Worm (Caenorhabditis elegans) whole organism, young adult: ENCODE measurements around the gene ptr-3.
A peak's percentile ranks its signal among the peaks of the same experiment; 100 is the strongest.

ENCODE experiments used
- B0019.2 ChIP-seq: fragments of 200-800 bp; sonication (Bioruptor generic); conservative IDR thresholded peaks from 2 replicates; pipeline ENCODE4 v1.3.6; 2022; ENCODE audit warnings: missing genetic modification reagents, missing genetic modification characterization, missing compliant biosample characterization
- B0261.1 ChIP-seq: sonication (generic microtip); optimal IDR thresholded peaks from 2 replicates; lab custom pipeline; 2016; ENCODE audit warnings: mild to moderate bottlenecking, missing genetic modification characterization, moderate library complexity, missing compliant biosample characterization
- B0336.3 ChIP-seq: fragments of 200-800 bp; sonication (Bioruptor generic); IDR thresholded peaks from 2 replicates; pipeline ENCODE4 v1.3.6; 2022; ENCODE audit warnings: missing genetic modification characterization, missing compliant biosample characterization
- F23B12.7 ChIP-seq: sonication (generic microtip); optimal IDR thresholded peaks from 2 replicates; lab custom pipeline; 2017; ENCODE audit warnings: missing genetic modification characterization, mild to moderate bottlenecking, missing compliant biosample characterization, antibody characterized with exemption, moderate library complexity; ENCODE audit not compliant: insufficient read depth
- F49E8.2 ChIP-seq: sonication (generic microtip); optimal IDR thresholded peaks from 3 replicates; lab custom pipeline; 2017; ENCODE audit warnings: missing genetic modification characterization, mild to moderate bottlenecking, missing compliant biosample characterization, antibody characterized with exemption, moderate library complexity; ENCODE audit not compliant: insufficient read depth
- F57C9.4 ChIP-seq: sonication (generic microtip); optimal IDR thresholded peaks from 2 replicates; lab custom pipeline; 2017; ENCODE audit warnings: mild to moderate bottlenecking, missing genetic modification characterization, missing compliant biosample characterization
- Y53F4B.3 ChIP-seq: fragments of 200-800 bp; sonication (Bioruptor generic); IDR thresholded peaks from 2 replicates; pipeline ENCODE4 v1.3.6; 2022; ENCODE audit warnings: missing genetic modification reagents, missing genetic modification characterization, missing compliant biosample characterization
- Y56A3A.18 ChIP-seq: fragments of 200-800 bp; sonication (Bioruptor generic); IDR thresholded peaks from 2 replicates; pipeline ENCODE4 v1.3.6; 2022; ENCODE audit warnings: missing genetic modification reagents, missing genetic modification characterization, missing compliant biosample characterization
- aptf-3 ChIP-seq: fragments of 200-800 bp; sonication (Bioruptor generic); IDR thresholded peaks from 2 replicates; pipeline ENCODE4 v1.3.6; 2022; ENCODE audit warnings: missing genetic modification characterization, missing compliant biosample characterization
- attf-3 ChIP-seq: fragments of 200-800 bp; sonication (Bioruptor generic); conservative IDR thresholded peaks from 2 replicates; pipeline ENCODE4 v1.3.6; 2022; ENCODE audit warnings: missing genetic modification reagents, missing genetic modification characterization, missing compliant biosample characterization
- bed-1 ChIP-seq: fragments of 200-800 bp; sonication (Bioruptor generic); IDR thresholded peaks from 2 replicates; pipeline ENCODE4 v1.3.6; 2022; ENCODE audit warnings: missing genetic modification reagents, missing genetic modification characterization, missing compliant biosample characterization
- ceh-27 ChIP-seq: fragments of 200-800 bp; sonication (Bioruptor generic); optimal IDR thresholded peaks from 2 replicates; lab custom pipeline; 2018; ENCODE audit warnings: mild to moderate bottlenecking, missing genetic modification characterization, moderate library complexity, missing compliant biosample characterization
- ceh-58 ChIP-seq: fragments of 200-800 bp; sonication (Bioruptor generic); IDR thresholded peaks from 2 replicates; pipeline ENCODE4 v1.3.6; 2022; ENCODE audit warnings: missing genetic modification characterization, missing compliant biosample characterization
- dox-1 ChIP-seq: fragments of 200-800 bp; sonication (Bioruptor generic); IDR thresholded peaks from 2 replicates; pipeline ENCODE4 v1.3.6; 2022; ENCODE audit warnings: missing genetic modification reagents, missing genetic modification characterization, missing compliant biosample characterization
- ekl-4 ChIP-seq: fragments of 200-800 bp; sonication (Bioruptor generic); IDR thresholded peaks from 2 replicates; pipeline ENCODE4 v1.3.6; 2022; ENCODE audit warnings: missing genetic modification reagents, missing genetic modification characterization, missing compliant biosample characterization
- fkh-3 ChIP-seq: sonication (generic microtip); optimal IDR thresholded peaks from 2 replicates; lab custom pipeline; 2016; ENCODE audit warnings: mild to moderate bottlenecking, missing genetic modification characterization, missing compliant biosample characterization
- let-607 ChIP-seq, 2 experiments: fragments of 200-800 bp in 1 of 2; sonication (Bioruptor generic) in 1 of 2; sonication (generic microtip) in 1 of 2; optimal IDR thresholded peaks; 2 replicates each; lab custom pipeline; 2016 to 2018; ENCODE audit warnings: mild to moderate bottlenecking in 2 of 2, missing compliant biosample characterization in 2 of 2, missing genetic modification characterization in 2 of 2, moderate library complexity in 2 of 2, missing genotype in 1 of 2
- lin-35 ChIP-seq, 3 experiments: fragments of 150-350 bp in 2 of 3; sonication (generic microtip) in 1 of 3; optimal IDR thresholded peaks; 2 replicates each; lab custom pipeline; 2014 to 2018; ENCODE audit warnings: missing biosample characterization in 3 of 3, missing genetic modification characterization in 3 of 3, missing genetic modification reagents in 3 of 3
- lsl-1 ChIP-seq: fragments of 200-800 bp; sonication (Bioruptor generic); optimal IDR thresholded peaks from 2 replicates; lab custom pipeline; 2018; ENCODE audit warnings: mild to moderate bottlenecking, missing genetic modification characterization, moderate library complexity, missing compliant biosample characterization
- madf-8 ChIP-seq: fragments of 200-800 bp; sonication (Bioruptor generic); conservative IDR thresholded peaks from 2 replicates; pipeline ENCODE4 v1.3.6; 2022; ENCODE audit warnings: missing genetic modification reagents, missing genetic modification characterization, missing compliant biosample characterization
- mcd-1 ChIP-seq: fragments of 200-800 bp; sonication (Bioruptor generic); IDR thresholded peaks from 2 replicates; pipeline ENCODE4 v1.3.6; 2022; ENCODE audit warnings: missing genetic modification reagents, missing genetic modification characterization, missing compliant biosample characterization
- nfya-2 ChIP-seq: fragments of 200-800 bp; sonication (Bioruptor generic); IDR thresholded peaks from 2 replicates; pipeline ENCODE4 v1.3.6; 2022; ENCODE audit warnings: missing genetic modification reagents, missing genetic modification characterization, missing compliant biosample characterization
- nfyb-1 ChIP-seq: fragments of 200-800 bp; sonication (Bioruptor generic); IDR thresholded peaks from 2 replicates; pipeline ENCODE4 v1.3.6; 2022; ENCODE audit warnings: missing genetic modification reagents, missing genetic modification characterization, missing compliant biosample characterization
- nhr-80 ChIP-seq: sonication (generic microtip); optimal IDR thresholded peaks from 2 replicates; lab custom pipeline; 2016; ENCODE audit warnings: missing genetic modification characterization, missing compliant biosample characterization
- nhr-90 ChIP-seq: sonication (generic microtip); optimal IDR thresholded peaks from 2 replicates; lab custom pipeline; 2016; ENCODE audit warnings: missing genotype, mild to moderate bottlenecking, missing genetic modification characterization, missing compliant biosample characterization
- pha-4 ChIP-seq: fragments of 150-350 bp; sonication (generic microtip); optimal IDR thresholded peaks from 2 replicates; lab custom pipeline; 2014; ENCODE audit warnings: missing biosample characterization, missing genetic modification reagents, missing genetic modification characterization
- sdz-38 ChIP-seq: sonication (generic microtip); optimal IDR thresholded peaks from 2 replicates; lab custom pipeline; 2016; ENCODE audit warnings: missing genotype, missing genetic modification characterization, missing compliant biosample characterization
- sea-2 ChIP-seq: fragments of 200-800 bp; sonication (Bioruptor generic); IDR thresholded peaks from 2 replicates; pipeline ENCODE4 v1.3.6; 2022; ENCODE audit warnings: missing genetic modification characterization, missing compliant biosample characterization
- snpc-3.4 ChIP-seq: sonication (generic microtip); optimal IDR thresholded peaks from 2 replicates; lab custom pipeline; 2017; ENCODE audit warnings: missing genetic modification characterization, mild to moderate bottlenecking, missing compliant biosample characterization, antibody characterized with exemption, moderate library complexity, missing genotype, missing genetic modification reagents
- somi-1 ChIP-seq: fragments of 200-800 bp; sonication (Bioruptor generic); optimal IDR thresholded peaks from 2 replicates; lab custom pipeline; 2018; ENCODE audit warnings: mild to moderate bottlenecking, missing genetic modification characterization, missing compliant biosample characterization
- sptf-2 ChIP-seq: fragments of 200-800 bp; sonication (Bioruptor generic); optimal IDR thresholded peaks from 2 replicates; lab custom pipeline; 2018; ENCODE audit warnings: mild to moderate bottlenecking, missing genetic modification characterization, missing compliant biosample characterization
- xnd-1 ChIP-seq: sonication (generic microtip); optimal IDR thresholded peaks from 2 replicates; lab custom pipeline; 2016; ENCODE audit warnings: missing genotype, missing genetic modification reagents, missing genetic modification characterization, missing compliant biosample characterization
- zfh-2 ChIP-seq: fragments of 200-800 bp; sonication (Bioruptor generic); conservative IDR thresholded peaks from 2 replicates; pipeline ENCODE4 v1.3.6; 2022; ENCODE audit warnings: missing genetic modification reagents, missing genetic modification characterization, missing compliant biosample characterization
- ztf-22 ChIP-seq: fragments of 200-800 bp; sonication (Bioruptor generic); optimal IDR thresholded peaks from 2 replicates; lab custom pipeline; 2018; ENCODE audit warnings: mild to moderate bottlenecking, missing genetic modification characterization, moderate library complexity, missing compliant biosample characterization
- ztf-25 ChIP-seq: fragments of 200-800 bp; sonication (Bioruptor generic); IDR thresholded peaks from 2 replicates; pipeline ENCODE4 v1.3.6; 2022; ENCODE audit warnings: missing genetic modification reagents, missing genetic modification characterization, missing compliant biosample characterization
- ztf-26 ChIP-seq: sonication (generic microtip); optimal IDR thresholded peaks from 2 replicates; lab custom pipeline; 2017; ENCODE audit warnings: missing genetic modification characterization, missing compliant biosample characterization
- ztf-6 ChIP-seq: fragments of 200-800 bp; sonication (Bioruptor generic); IDR thresholded peaks from 2 replicates; pipeline ENCODE4 v1.3.6; 2022; ENCODE audit warnings: missing genetic modification reagents, missing genetic modification characterization, missing compliant biosample characterization

ptr-3 gene

DNA sequence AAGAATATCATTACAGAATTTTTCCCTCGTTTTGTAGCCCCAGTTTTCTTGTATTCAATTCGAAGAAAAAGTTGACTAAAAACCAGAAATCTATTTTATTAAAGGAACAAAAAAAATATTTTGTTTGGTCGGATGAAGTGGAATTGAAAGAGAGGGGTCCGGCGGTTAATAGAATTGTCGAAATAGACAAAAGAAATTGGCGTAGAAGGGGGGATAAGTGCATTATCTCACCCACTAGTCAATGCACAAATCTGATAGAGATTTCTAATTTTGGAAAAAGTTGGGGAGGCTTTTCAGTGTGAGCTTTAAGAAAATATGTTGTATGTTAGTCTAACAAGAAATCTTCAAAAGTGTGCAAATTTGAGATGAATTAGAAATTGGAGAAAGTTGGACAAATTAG is 12.9 kb downstream of the ptr-3 start:
- TF ChIP-seq Y53F4B.3 (GFP tag; lab: Robert Waterston, UW) (no peak), mcd-1 (GFP tag; lab: Robert Waterston, UW) (no peak), sea-2 (GFP tag; lab: Robert Waterston, UW) (no peak), bed-1 (no peak), somi-1 (no peak), F49E8.2 (tag; lab: Kevin White, UChicago) (no peak), B0019.2 (GFP tag; lab: Robert Waterston, UW) (no peak), zfh-2 (GFP tag; lab: Robert Waterston, UW) (no peak), Y56A3A.18 (no peak), aptf-3 (no peak), madf-8 (GFP tag; lab: Robert Waterston, UW) (no peak), ceh-27 (GFP tag; lab: Kevin White, UChicago) (no peak)
- TF ChIP-seq, all 124 proteins: peak for 0

DNA sequence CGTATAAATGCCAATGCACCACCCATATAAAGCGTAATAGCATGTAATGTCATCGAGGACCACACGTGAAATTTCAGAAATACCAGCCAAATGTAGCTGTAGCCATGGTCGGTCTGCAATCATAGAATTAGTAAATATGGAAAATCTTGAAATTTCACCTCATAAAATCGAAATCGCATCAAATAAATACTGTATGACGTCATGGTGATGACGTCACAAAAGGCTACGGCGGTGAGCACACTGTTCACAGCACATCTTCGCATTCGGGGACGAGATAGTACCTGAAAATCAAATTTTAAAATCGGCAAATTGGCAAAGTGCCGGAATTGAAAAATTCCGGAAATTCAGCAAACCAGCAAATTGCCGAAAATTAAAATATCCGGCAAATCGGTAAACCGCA is 17.6 kb downstream of the ptr-3 start:
- TF ChIP-seq ztf-22 (GFP tag; lab: Kevin White, UChicago) (no peak), ceh-58 (GFP tag; lab: Robert Waterston, UW) (no peak), sdz-38 (tag; lab: Kevin White, UChicago) (no peak), nhr-80 (tag; lab: Kevin White, UChicago) (no peak), fkh-3 (tag; lab: Kevin White, UChicago) (no peak), B0261.1 (tag; lab: Kevin White, UChicago) (no peak), madf-8 (GFP tag; lab: Robert Waterston, UW) (no peak), sptf-2 (GFP tag; lab: Kevin White, UChicago) (no peak), pha-4 (tag; lab: Kevin White, UChicago) (no peak), lin-35 (GFP tag; optimal IDR thresholded peaks at IDR 0.05; lab: Kevin White, UChicago) (no peak), ekl-4 (GFP tag; lab: Robert Waterston, UW) (no peak), B0336.3 (GFP tag; lab: Robert Waterston, UW) (no peak), let-607 (tag; optimal IDR thresholded peaks at IDR 0.05; lab: Kevin White, UChicago) (no peak), ztf-26 (tag; lab: Kevin White, UChicago) (no peak), ztf-25 (GFP tag; lab: Robert Waterston, UW) (no peak), snpc-3.4 (tag; lab: Kevin White, UChicago) (no peak), xnd-1 (tag; lab: Kevin White, UChicago) (no peak)

DNA sequence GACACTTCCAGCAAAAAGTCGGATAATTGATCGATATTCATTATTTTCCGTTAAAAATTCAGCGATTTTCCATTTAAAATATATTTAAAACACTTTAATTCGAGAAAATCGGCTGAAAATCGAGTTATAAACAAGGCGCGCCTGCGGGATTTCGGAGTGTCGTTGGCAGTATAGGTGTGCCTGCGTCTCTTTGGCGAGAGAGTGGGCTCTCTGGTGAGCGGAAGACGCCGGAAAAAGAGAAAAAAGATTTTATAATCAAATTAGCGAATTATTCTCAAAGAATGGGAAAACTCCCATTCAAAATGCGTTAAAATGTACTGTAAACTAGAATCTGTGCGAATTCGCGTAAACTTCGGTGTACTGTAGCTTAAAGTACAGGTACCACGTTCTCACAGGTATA is 19.6 kb downstream of the ptr-3 start, which contains the start of gene D1069.3:
TSS of gene D1069.3 (minus strand) at position 158 of the 400 bp plus-strand sequence.
- TF ChIP-seq ztf-6 (no peak), Y56A3A.18 (no peak), xnd-1 (tag; lab: Kevin White, UChicago) (peak; percentile 39), somi-1 (no peak), attf-3 (GFP tag; lab: Robert Waterston, UW) (peak; percentile 97), mcd-1 (GFP tag; lab: Robert Waterston, UW) (peak; percentile 30; the same call in 1 of the 2 replicates), F23B12.7 (tag; lab: Kevin White, UChicago) (no peak), lsl-1 (GFP tag; lab: Kevin White, UChicago) (peak; percentile 64)
- TF ChIP-seq, all 124 proteins: peak for 4

DNA sequence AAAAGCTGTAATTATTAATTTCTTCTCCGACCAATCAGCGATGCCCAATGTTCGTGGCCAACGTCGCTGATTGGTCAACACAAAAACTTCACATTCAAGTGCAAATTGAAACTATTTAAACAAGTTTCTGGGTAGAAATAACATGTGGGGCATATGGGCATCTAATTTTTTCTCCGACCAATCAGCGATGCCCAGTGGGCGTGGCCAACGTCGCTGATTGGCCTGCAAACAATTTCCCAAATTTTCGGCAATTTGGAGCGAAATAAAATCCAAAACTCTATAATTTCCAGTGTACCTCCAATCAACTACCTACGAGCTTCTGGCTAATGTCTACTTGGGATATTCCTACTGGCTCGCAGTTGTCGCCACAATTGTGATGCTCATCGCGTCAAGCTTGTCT is 26.1 kb downstream of the ptr-3 start:
- TF ChIP-seq dox-1 (no peak), nfya-2 (GFP tag; lab: Robert Waterston, UW) (peak; percentile 82; the same call in 1 of the 2 replicates), nfyb-1 (peak; percentile 96), nhr-90 (tag; lab: Kevin White, UChicago) (no peak), F57C9.4 (tag; lab: Kevin White, UChicago) (no peak)
